Worm (Caenorhabditis elegans): ENCODE data around the gene F43C11.3.

The F43C11.3 gene

DNA sequence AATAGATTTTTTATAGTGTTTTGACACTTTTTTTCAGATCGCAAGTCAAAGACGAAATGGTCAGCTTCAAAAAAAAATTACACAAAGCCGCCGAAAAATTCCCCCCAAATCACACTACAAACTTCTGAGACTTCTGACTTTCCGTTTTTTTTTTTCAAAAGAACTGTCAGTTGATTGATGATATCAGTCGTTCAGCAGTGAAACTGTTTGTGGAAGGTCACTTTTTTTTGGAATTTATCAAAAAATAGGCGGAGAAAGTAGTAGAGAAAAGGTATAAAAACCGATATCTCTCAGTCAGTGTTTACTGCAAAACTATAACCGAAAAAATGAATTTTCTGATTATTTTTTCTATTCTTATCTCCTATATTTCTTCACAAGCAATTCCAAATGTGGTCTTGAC lies at the start of gene F43C11.3:
Gene F43C11.3 (plus strand): TSS at position 301 of the 400 bp plus-strand sequence.
- no peak for TF ChIP-seq tbx-11 (GFP tag; IDR thresholded peaks at IDR 0.05)
- no peak for TF ChIP-seq hmbx-1 (tag; optimal IDR thresholded peaks at IDR 0.05)
- no peak for TF ChIP-seq ceh-36 (tag; optimal IDR thresholded peaks at IDR 0.05)
- no peak for TF ChIP-seq tra-4 (tag; optimal IDR thresholded peaks at IDR 0.05)
- TF ChIP-seq B0310.2 (tag; optimal IDR thresholded peaks at IDR 0.05), result no peak
- no peak for TF ChIP-seq ceh-13 (GFP tag; optimal IDR thresholded peaks at IDR 0.05)
- TF ChIP-seq tbx-37 (GFP tag; conservative IDR thresholded peaks at IDR 0.05), result no peak
- no peak for TF ChIP-seq ama-1 (optimal IDR thresholded peaks at IDR 0.05)
- no peak for TF ChIP-seq flt-1 (GFP tag; IDR thresholded peaks at IDR 0.05)
- TF ChIP-seq pes-1 (GFP tag; IDR thresholded peaks at IDR 0.05), result no peak
- no peak for TF ChIP-seq sea-1 (GFP tag; conservative IDR thresholded peaks at IDR 0.05)
- no peak for TF ChIP-seq scrt-1 (GFP tag; IDR thresholded peaks at IDR 0.05)

- TF ChIP-seq sea-1 (GFP tag; conservative IDR thresholded peaks at IDR 0.05), result no peak
- TF ChIP-seq pes-1 (GFP tag; IDR thresholded peaks at IDR 0.05), result no peak
- TF ChIP-seq tra-4 (tag; optimal IDR thresholded peaks at IDR 0.05), result no peak
- TF ChIP-seq scrt-1 (GFP tag; IDR thresholded peaks at IDR 0.05), result no peak
- TF ChIP-seq hmg-4 (GFP tag; optimal IDR thresholded peaks at IDR 0.05), result no peak
- no peak for TF ChIP-seq ceh-13 (GFP tag; optimal IDR thresholded peaks at IDR 0.05)
- no peak for TF ChIP-seq F13C5.2 (tag; optimal IDR thresholded peaks at IDR 0.05)
- TF ChIP-seq ceh-36 (tag; optimal IDR thresholded peaks at IDR 0.05), result no peak
- TF ChIP-seq tbx-37 (GFP tag; conservative IDR thresholded peaks at IDR 0.05), result no peak
- no peak for TF ChIP-seq tbx-11 (GFP tag; IDR thresholded peaks at IDR 0.05)
- TF ChIP-seq ama-1 (optimal IDR thresholded peaks at IDR 0.05), result no peak
- TF ChIP-seq B0310.2 (tag; optimal IDR thresholded peaks at IDR 0.05), result no peak
Observed at ce11 chrII:2304575-2304974, 48.5 kb upstream of the F43C11.3 start.

DNA sequence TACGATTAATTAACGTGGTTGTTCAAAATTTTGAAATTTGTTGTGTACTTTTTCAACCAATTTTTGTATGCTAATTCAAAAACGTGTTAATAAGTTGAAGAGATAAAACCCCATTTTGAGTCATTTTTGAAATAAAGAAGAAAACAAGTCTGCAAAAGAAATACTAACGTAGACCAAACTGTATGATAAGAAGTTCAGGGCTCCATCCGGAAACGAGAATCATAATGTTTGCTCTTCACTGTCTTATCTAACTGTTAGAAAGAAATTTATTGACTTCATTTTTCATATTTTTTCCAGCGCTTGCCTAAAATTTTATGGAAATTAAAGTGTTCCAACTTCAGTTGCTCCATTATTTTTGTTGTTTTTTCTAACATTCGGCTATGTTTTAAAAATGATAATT lies 47.6 kb upstream of the F43C11.3 start:
- no peak for TF ChIP-seq F13C5.2 (tag; optimal IDR thresholded peaks at IDR 0.05)
- no peak for TF ChIP-seq sea-1 (GFP tag; conservative IDR thresholded peaks at IDR 0.05)
- TF ChIP-seq flt-1 (GFP tag; IDR thresholded peaks at IDR 0.05), result no peak

ce11 chrII:2306741-2307140 lies 46.4 kb upstream of the F43C11.3 start, which contains the start of gene B0281.3:
TSS of gene B0281.3 (plus strand) at chrII:2307041.
- TF ChIP-seq ama-1 (optimal IDR thresholded peaks at IDR 0.05) (no peak), flt-1 (GFP tag; IDR thresholded peaks at IDR 0.05) (no peak), tbx-37 (GFP tag; conservative IDR thresholded peaks at IDR 0.05) (no peak), ets-7 (tag; optimal IDR thresholded peaks at IDR 0.05) (no peak), B0310.2 (tag; optimal IDR thresholded peaks at IDR 0.05) (no peak), ceh-36 (tag; optimal IDR thresholded peaks at IDR 0.05) (no peak), scrt-1 (GFP tag; IDR thresholded peaks at IDR 0.05) (no peak), sea-1 (GFP tag; conservative IDR thresholded peaks at IDR 0.05) (no peak), tra-4 (tag; optimal IDR thresholded peaks at IDR 0.05) (no peak), hmg-4 (GFP tag; optimal IDR thresholded peaks at IDR 0.05) (no peak), hmbx-1 (tag; optimal IDR thresholded peaks at IDR 0.05) (no peak), aly-1 (tag; optimal IDR thresholded peaks at IDR 0.05) (no peak), F13C5.2 (tag; optimal IDR thresholded peaks at IDR 0.05) (no peak), tbx-11 (GFP tag; IDR thresholded peaks at IDR 0.05) (no peak), hnd-1 (tag; optimal IDR thresholded peaks at IDR 0.05) (no peak), ceh-13 (GFP tag; optimal IDR thresholded peaks at IDR 0.05) (no peak), pes-1 (GFP tag; IDR thresholded peaks at IDR 0.05) (no peak)

DNA sequence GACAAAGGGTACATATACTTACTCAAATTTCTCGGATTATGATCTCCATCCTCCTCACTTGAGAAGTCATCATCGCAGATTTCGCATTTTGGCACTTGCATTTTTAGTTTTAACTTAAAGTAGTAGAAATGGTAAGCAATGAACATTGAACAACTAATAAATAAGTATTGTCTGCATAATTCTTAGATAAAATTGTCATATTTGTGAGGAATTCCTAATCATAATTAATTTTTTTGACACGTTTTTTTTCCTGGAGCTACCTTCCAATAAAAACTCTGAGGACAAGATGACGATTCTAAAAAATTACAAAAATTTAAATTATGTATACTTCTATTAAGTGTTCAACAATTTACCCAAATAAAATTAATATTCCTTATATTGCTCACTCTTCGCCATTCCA lies 40.4 kb upstream of the F43C11.3 start, which contains the start of the genes trim-21 and B0281.1:
Gene trim-21 (minus strand): TSS at position 101 of the 400 bp plus-strand sequence.
Gene B0281.1 (plus strand): TSS at position 321 of the 400 bp plus-strand sequence.
- no peak for TF ChIP-seq scrt-1 (GFP tag; IDR thresholded peaks at IDR 0.05)
- no peak for TF ChIP-seq tbx-11 (GFP tag; IDR thresholded peaks at IDR 0.05)
- TF ChIP-seq sea-1 (GFP tag; conservative IDR thresholded peaks at IDR 0.05), result no peak
- no peak for TF ChIP-seq aly-1 (tag; optimal IDR thresholded peaks at IDR 0.05)
- no peak for TF ChIP-seq pes-1 (GFP tag; IDR thresholded peaks at IDR 0.05)
- TF ChIP-seq hmbx-1 (tag; optimal IDR thresholded peaks at IDR 0.05), result no peak
- TF ChIP-seq hmg-4 (GFP tag; optimal IDR thresholded peaks at IDR 0.05), result no peak

ce11 chrII:2317883-2318357 lies 35.2 kb upstream of the F43C11.3 start, which contains the start of the genes ZK1240.5 and ZK1240.9:
TSS of gene ZK1240.5 (minus strand) at chrII:2317933.
TSS of gene ZK1240.9 (plus strand) at chrII:2318189.
- TF ChIP-seq scrt-1 (GFP tag; IDR thresholded peaks at IDR 0.05) (no peak), pes-1 (GFP tag; IDR thresholded peaks at IDR 0.05) (no peak), aly-1 (tag; optimal IDR thresholded peaks at IDR 0.05) (no peak), F13C5.2 (tag; optimal IDR thresholded peaks at IDR 0.05) (no peak), sea-1 (GFP tag; conservative IDR thresholded peaks at IDR 0.05) (no peak), hmg-4 (GFP tag; optimal IDR thresholded peaks at IDR 0.05) (no peak), flt-1 (GFP tag; IDR thresholded peaks at IDR 0.05) (no peak), ceh-13 (GFP tag; optimal IDR thresholded peaks at IDR 0.05) (no peak), hmbx-1 (tag; optimal IDR thresholded peaks at IDR 0.05) (no peak), ama-1 (optimal IDR thresholded peaks at IDR 0.05) (no peak), ets-7 (tag; optimal IDR thresholded peaks at IDR 0.05) (no peak), tra-4 (tag; optimal IDR thresholded peaks at IDR 0.05) (no peak), tbx-37 (GFP tag; conservative IDR thresholded peaks at IDR 0.05) (no peak), ceh-36 (tag; optimal IDR thresholded peaks at IDR 0.05) (no peak), hnd-1 (tag; optimal IDR thresholded peaks at IDR 0.05) (no peak), tbx-11 (GFP tag; IDR thresholded peaks at IDR 0.05) (no peak), B0310.2 (tag; optimal IDR thresholded peaks at IDR 0.05) (no peak)

- TF ChIP-seq tbx-37 (GFP tag; conservative IDR thresholded peaks at IDR 0.05) (no peak), tbx-11 (GFP tag; IDR thresholded peaks at IDR 0.05) (no peak), aly-1 (tag; optimal IDR thresholded peaks at IDR 0.05) (no peak), pes-1 (GFP tag; IDR thresholded peaks at IDR 0.05) (no peak), hmg-4 (GFP tag; optimal IDR thresholded peaks at IDR 0.05) (no peak), flt-1 (GFP tag; IDR thresholded peaks at IDR 0.05) (no peak), scrt-1 (GFP tag; IDR thresholded peaks at IDR 0.05) (no peak), hmbx-1 (tag; optimal IDR thresholded peaks at IDR 0.05) (no peak), ama-1 (optimal IDR thresholded peaks at IDR 0.05) (no peak), ceh-36 (tag; optimal IDR thresholded peaks at IDR 0.05) (no peak), sea-1 (GFP tag; conservative IDR thresholded peaks at IDR 0.05) (no peak), hnd-1 (tag; optimal IDR thresholded peaks at IDR 0.05) (no peak), B0310.2 (tag; optimal IDR thresholded peaks at IDR 0.05) (no peak), F13C5.2 (tag; optimal IDR thresholded peaks at IDR 0.05) (no peak), ceh-13 (GFP tag; optimal IDR thresholded peaks at IDR 0.05) (no peak), tra-4 (tag; optimal IDR thresholded peaks at IDR 0.05) (no peak), ets-7 (tag; optimal IDR thresholded peaks at IDR 0.05) (no peak)
Observed at ce11 chrII:2320097-2320496, 33.0 kb upstream of the F43C11.3 start, which contains the start of gene ZK1240.3. TSS of gene ZK1240.3 (plus strand) at chrII:2320334.
